Fruit fly (Drosophila melanogaster): Measurements from ENCODE around the gene Bhmt.
A peak's percentile ranks its signal among the peaks of the same experiment; 100 is the strongest.

The Bhmt gene

dm6 chr2L:18953512-18954254 lies 3.4 kb downstream of the Bhmt start:
- TF ChIP-seq CG8478 (optimal IDR thresholded peaks at IDR 0.05), result no peak
- no peak for TF ChIP-seq CTCF (optimal IDR thresholded peaks at IDR 0.05)

- TF ChIP-seq CTCF (optimal IDR thresholded peaks at IDR 0.05) (peak in 1 of 2 experiments; percentile 31), CG8478 (optimal IDR thresholded peaks at IDR 0.05) (no peak)
Measured at dm6 chr2L:18951674-18952073, 5.4 kb downstream of the Bhmt start, which contains the start of gene Nedd8. Gene Nedd8 (minus strand): TSS chr2L:18951837.

- TF ChIP-seq CG8478 (optimal IDR thresholded peaks at IDR 0.05) (no peak), CTCF (optimal IDR thresholded peaks at IDR 0.05) (no peak)
Measured at dm6 chr2L:18948724-18949108, 8.4 kb downstream of the Bhmt start, which contains the start of gene CG10428. Gene CG10428 (plus strand): TSS chr2L:18948884.

dm6 chr2L:18948065-18948723 lies 8.9 kb downstream of the Bhmt start:
- no peak for TF ChIP-seq CTCF (optimal IDR thresholded peaks at IDR 0.05)
- TF ChIP-seq CG8478 (optimal IDR thresholded peaks at IDR 0.05), result no peak

- TF ChIP-seq CG8478 (optimal IDR thresholded peaks at IDR 0.05) (no peak), CTCF (optimal IDR thresholded peaks at IDR 0.05) (peak in 1 of 2 experiments; percentile 16)
Measured at dm6 chr2L:18947515-18947998, 9.6 kb downstream of the Bhmt start.

dm6 chr2L:18946636-18947514 lies 10.2 kb downstream of the Bhmt start:
- TF ChIP-seq CTCF (optimal IDR thresholded peaks at IDR 0.05) (no peak), CG8478 (optimal IDR thresholded peaks at IDR 0.05) (no peak)

- TF ChIP-seq CTCF (optimal IDR thresholded peaks at IDR 0.05) (no peak), CG8478 (optimal IDR thresholded peaks at IDR 0.05) (no peak)
Measured at dm6 chr2L:18945765-18946552, 11.2 kb downstream of the Bhmt start, which contains the start of gene CG46304. Gene CG46304 (plus strand): TSS chr2L:18946305.

- TF ChIP-seq CG8478 (optimal IDR thresholded peaks at IDR 0.05) (no peak), CTCF (optimal IDR thresholded peaks at IDR 0.05) (no peak)
Measured at dm6 chr2L:18944175-18945012, 12.7 kb downstream of the Bhmt start.

- no peak for TF ChIP-seq CG8478 (optimal IDR thresholded peaks at IDR 0.05)
- TF ChIP-seq CTCF (optimal IDR thresholded peaks at IDR 0.05), result no peak
Measured at dm6 chr2L:18943797-18944174, 13.3 kb downstream of the Bhmt start, which contains the start of gene ssp3. Gene ssp3 (minus strand): TSS chr2L:18943960.

- TF ChIP-seq CTCF (optimal IDR thresholded peaks at IDR 0.05) (no peak), CG8478 (optimal IDR thresholded peaks at IDR 0.05) (no peak)
Measured at dm6 chr2L:18943309-18943708, 13.8 kb downstream of the Bhmt start.

- TF ChIP-seq CTCF (optimal IDR thresholded peaks at IDR 0.05), result peak; percentile 60 to 61
- TF ChIP-seq CG8478 (optimal IDR thresholded peaks at IDR 0.05), result no peak
Measured at dm6 chr2L:18936056-18936455, 21.1 kb downstream of the Bhmt start.

dm6 chr2L:18934588-18934987 lies 22.5 kb downstream of the Bhmt start:
- TF ChIP-seq CG8478 (optimal IDR thresholded peaks at IDR 0.05), result no peak
- TF ChIP-seq CTCF (optimal IDR thresholded peaks at IDR 0.05), result no peak

dm6 chr2L:18933867-18934266 lies 23.2 kb downstream of the Bhmt start:
- TF ChIP-seq CTCF (optimal IDR thresholded peaks at IDR 0.05) (no peak), CG8478 (optimal IDR thresholded peaks at IDR 0.05) (no peak)
